Worm (Caenorhabditis elegans): ENCODE measurements around the gene F09B9.4.

ce11 chrX:10176295-10176694 lies 15.9 kb downstream of the F09B9.4 start, which contains the start of gene ncs-4:
- TF ChIP-seq ama-1 (optimal IDR thresholded peaks at IDR 0.05) (no peak), egl-27 (tag; optimal IDR thresholded peaks at IDR 0.05) (no peak), nhr-77 (tag; optimal IDR thresholded peaks at IDR 0.05) (no peak), unc-39 (tag; optimal IDR thresholded peaks at IDR 0.05) (no peak), F13H6.1 (tag; optimal IDR thresholded peaks at IDR 0.05) (peak; percentile 48), zag-1 (tag; optimal IDR thresholded peaks at IDR 0.05) (no peak), unc-62 (GFP tag; optimal IDR thresholded peaks at IDR 0.05) (no peak), nhr-10 (tag; optimal IDR thresholded peaks at IDR 0.05) (no peak), lin-39 (tag; optimal IDR thresholded peaks at IDR 0.05) (no peak)

Data from whole organism, L2 larva.